Worm (Caenorhabditis elegans) whole organism, L1 larva: Measurements from ENCODE around the gene his-40.

Experiments
- C04F5.9 ChIP-seq: sonication (generic microtip); optimal IDR thresholded peaks from 2 replicates; lab custom pipeline; 2016; ENCODE audit warnings: missing genetic modification characterization, missing compliant biosample characterization
- F16B12.6 ChIP-seq: fragments of 150-350 bp; optimal IDR thresholded peaks from 2 replicates; lab custom pipeline; 2014; ENCODE audit warnings: missing biosample characterization, missing genetic modification characterization
- aha-1 ChIP-seq: fragments of 150-350 bp; optimal IDR thresholded peaks from 2 replicates; lab custom pipeline; 2014; ENCODE audit warnings: missing biosample characterization, missing genetic modification characterization
- aly-2 ChIP-seq: fragments of 150-350 bp; optimal IDR thresholded peaks from 2 replicates; lab custom pipeline; 2014; ENCODE audit warnings: missing biosample characterization, missing genetic modification characterization
- ama-1 ChIP-seq: fragments of 150-350 bp; optimal IDR thresholded peaks from 2 replicates; lab custom pipeline; 2014
- blmp-1 ChIP-seq: fragments of 150-350 bp; optimal IDR thresholded peaks from 2 replicates; lab custom pipeline; 2014; ENCODE audit warnings: missing biosample characterization, missing genetic modification characterization
- ceh-63 ChIP-seq: fragments of 200-800 bp; sonication (Bioruptor generic); optimal IDR thresholded peaks from 2 replicates; lab custom pipeline; 2018; ENCODE audit warnings: mild to moderate bottlenecking, missing genetic modification characterization, missing compliant biosample characterization
- ceh-8 ChIP-seq: fragments of 200-800 bp; sonication (Bioruptor generic); optimal IDR thresholded peaks from 2 replicates; lab custom pipeline; 2018; ENCODE audit warnings: mild to moderate bottlenecking, missing genetic modification characterization, moderate library complexity, missing compliant biosample characterization
- efl-1 ChIP-seq, 4 experiments: fragments of 150-350 bp; optimal IDR thresholded peaks in 3 of 4; peaks in 1 of 4; 1 replicate in 1 of 4; 2 replicates in 3 of 4; lab custom pipeline; 2014; ENCODE audit warnings: missing biosample characterization in 2 of 4, missing genetic modification characterization in 2 of 4, missing genetic modification reagents in 2 of 4
- egl-27 ChIP-seq, 2 experiments: fragments of 150-350 bp in 1 of 2; sonication (generic microtip); optimal IDR thresholded peaks; 3 replicates each; lab custom pipeline; 2017 to 2018; ENCODE audit warnings: missing biosample characterization in 2 of 2, missing genetic modification characterization in 2 of 2, missing genetic modification reagents in 2 of 2
- elt-2 ChIP-seq: sonication (generic microtip); optimal IDR thresholded peaks from 2 replicates; lab custom pipeline; 2016; ENCODE audit warnings: missing genetic modification characterization, mild to moderate bottlenecking, inconsistent platforms, missing compliant biosample characterization, missing genetic modification reagents
- elt-3 ChIP-seq, 6 experiments: fragments of 150-350 bp in 1 of 6; sonication (generic microtip); optimal IDR thresholded peaks; 2 replicates each; lab custom pipeline; 2017 to 2018; ENCODE audit warnings: missing biosample characterization in 6 of 6, missing genetic modification characterization in 6 of 6, inconsistent platforms in 1 of 6
- fkh-10 ChIP-seq: sonication (generic microtip); optimal IDR thresholded peaks from 2 replicates; lab custom pipeline; 2017; ENCODE audit warnings: missing biosample characterization, missing genetic modification reagents, missing genetic modification characterization
- fkh-8 ChIP-seq: sonication (generic microtip); optimal IDR thresholded peaks from 2 replicates; lab custom pipeline; 2016; ENCODE audit warnings: mild to moderate bottlenecking, missing genetic modification characterization, missing compliant biosample characterization
- irx-1 ChIP-seq: sonication (generic microtip); optimal IDR thresholded peaks from 2 replicates; lab custom pipeline; 2016; ENCODE audit warnings: missing genetic modification characterization, missing compliant biosample characterization
- lin-14 ChIP-seq: fragments of 200-800 bp; sonication (Bioruptor generic); optimal IDR thresholded peaks from 2 replicates; lab custom pipeline; 2018; ENCODE audit warnings: mild to moderate bottlenecking, missing genetic modification characterization, moderate library complexity, missing compliant biosample characterization
- lin-15B ChIP-seq: fragments of 150-350 bp; sonication (generic microtip); optimal IDR thresholded peaks from 3 replicates; lab custom pipeline; 2014; ENCODE audit warnings: missing biosample characterization, missing genetic modification characterization
- lin-35 ChIP-seq, 2 experiments: fragments of 150-350 bp; optimal IDR thresholded peaks; 2 replicates each; lab custom pipeline; 2014; ENCODE audit warnings: missing biosample characterization in 2 of 2, missing genetic modification characterization in 2 of 2, missing genetic modification reagents in 2 of 2
- lin-39 ChIP-seq: fragments of 150-350 bp; optimal IDR thresholded peaks from 2 replicates; lab custom pipeline; 2014; ENCODE audit warnings: missing biosample characterization, missing genetic modification reagents, missing genetic modification characterization
- lir-3 ChIP-seq: sonication (generic microtip); optimal IDR thresholded peaks from 2 replicates; lab custom pipeline; 2016; ENCODE audit warnings: mild to moderate bottlenecking, missing genetic modification characterization, moderate library complexity, missing compliant biosample characterization; ENCODE audit not compliant: poor library complexity
- mdl-1 ChIP-seq, 2 experiments: fragments of 150-350 bp; optimal IDR thresholded peaks; 2 replicates each; lab custom pipeline; 2014 to 2017; ENCODE audit warnings: missing biosample characterization in 2 of 2, missing genetic modification characterization in 2 of 2, inconsistent platforms in 1 of 2
- nhr-12 ChIP-seq: sonication (generic microtip); optimal IDR thresholded peaks from 2 replicates; lab custom pipeline; 2017; ENCODE audit warnings: missing biosample characterization, missing genetic modification characterization
- nhr-19 ChIP-seq: fragments of 200-800 bp; sonication (Bioruptor generic); conservative IDR thresholded peaks from 2 replicates; pipeline ENCODE4 v1.3.6; 2022; ENCODE audit warnings: missing genetic modification characterization, missing compliant biosample characterization
- nhr-20 ChIP-seq: sonication (generic microtip); optimal IDR thresholded peaks from 2 replicates; lab custom pipeline; 2016; ENCODE audit warnings: mild to moderate bottlenecking, missing genetic modification characterization, missing compliant biosample characterization
- nhr-47 ChIP-seq: sonication (generic microtip); optimal IDR thresholded peaks from 2 replicates; lab custom pipeline; 2016; ENCODE audit warnings: mild to moderate bottlenecking, missing genetic modification characterization, moderate library complexity, missing compliant biosample characterization
- nhr-71 ChIP-seq: sonication (generic microtip); optimal IDR thresholded peaks from 2 replicates; lab custom pipeline; 2016; ENCODE audit warnings: mild to moderate bottlenecking, missing genetic modification characterization, moderate library complexity, missing compliant biosample characterization
- nhr-76 ChIP-seq: sonication (generic microtip); optimal IDR thresholded peaks from 2 replicates; lab custom pipeline; 2017; ENCODE audit warnings: missing biosample characterization, missing genetic modification characterization
- nhr-77 ChIP-seq: fragments of 150-350 bp; optimal IDR thresholded peaks from 2 replicates; lab custom pipeline; 2014; ENCODE audit warnings: missing biosample characterization, missing genetic modification characterization
- nhr-85 ChIP-seq: sonication (generic microtip); peaks from one replicate; lab custom pipeline; 2016; ENCODE audit warnings: missing genetic modification characterization, inconsistent platforms, missing compliant biosample characterization
- pax-3 ChIP-seq: fragments of 200-800 bp; sonication (Bioruptor generic); optimal IDR thresholded peaks from 2 replicates; lab custom pipeline; 2018; ENCODE audit warnings: mild to moderate bottlenecking, missing genetic modification characterization, moderate library complexity, missing compliant biosample characterization
- rnt-1 ChIP-seq: sonication (generic microtip); optimal IDR thresholded peaks from 2 replicates; lab custom pipeline; 2016; ENCODE audit warnings: mild to moderate bottlenecking, missing genetic modification characterization, moderate library complexity, missing compliant biosample characterization
- skn-1 ChIP-seq: fragments of 150-350 bp; optimal IDR thresholded peaks from 2 replicates; lab custom pipeline; 2014; ENCODE audit warnings: missing biosample characterization, missing genetic modification characterization
- snu-23 ChIP-seq: sonication (generic microtip); optimal IDR thresholded peaks from 2 replicates; lab custom pipeline; 2016; ENCODE audit warnings: missing genetic modification characterization, missing compliant biosample characterization
- sox-4 ChIP-seq: sonication (generic microtip); optimal IDR thresholded peaks from 2 replicates; lab custom pipeline; 2016; ENCODE audit warnings: missing genetic modification characterization, missing compliant biosample characterization
- tbx-2 ChIP-seq: sonication (generic microtip); optimal IDR thresholded peaks from 2 replicates; lab custom pipeline; 2016; ENCODE audit warnings: missing genetic modification characterization, missing compliant biosample characterization
- unc-130 ChIP-seq: fragments of 150-350 bp; optimal IDR thresholded peaks from 2 replicates; lab custom pipeline; 2017; ENCODE audit warnings: missing biosample characterization, missing genetic modification characterization, inconsistent platforms
- unc-62 ChIP-seq: fragments of 150-350 bp; optimal IDR thresholded peaks from 2 replicates; lab custom pipeline; 2014; ENCODE audit warnings: missing biosample characterization, missing genetic modification reagents, missing genetic modification characterization
- zag-1 ChIP-seq: fragments of 150-350 bp; optimal IDR thresholded peaks from 2 replicates; lab custom pipeline; 2014; ENCODE audit warnings: missing biosample characterization, missing genetic modification characterization
- zip-4 ChIP-seq: fragments of 200-800 bp; sonication (Bioruptor generic); optimal IDR thresholded peaks from 2 replicates; lab custom pipeline; 2018; ENCODE audit warnings: mild to moderate bottlenecking, missing genetic modification characterization, moderate library complexity, missing compliant biosample characterization
- ztf-11 ChIP-seq, 2 experiments: sonication (generic microtip); optimal IDR thresholded peaks; 2 replicates each; lab custom pipeline; 2016 to 2017; ENCODE audit warnings: missing genetic modification characterization in 2 of 2, missing biosample characterization in 1 of 2, missing compliant biosample characterization in 1 of 2

his-40 gene

DNA sequence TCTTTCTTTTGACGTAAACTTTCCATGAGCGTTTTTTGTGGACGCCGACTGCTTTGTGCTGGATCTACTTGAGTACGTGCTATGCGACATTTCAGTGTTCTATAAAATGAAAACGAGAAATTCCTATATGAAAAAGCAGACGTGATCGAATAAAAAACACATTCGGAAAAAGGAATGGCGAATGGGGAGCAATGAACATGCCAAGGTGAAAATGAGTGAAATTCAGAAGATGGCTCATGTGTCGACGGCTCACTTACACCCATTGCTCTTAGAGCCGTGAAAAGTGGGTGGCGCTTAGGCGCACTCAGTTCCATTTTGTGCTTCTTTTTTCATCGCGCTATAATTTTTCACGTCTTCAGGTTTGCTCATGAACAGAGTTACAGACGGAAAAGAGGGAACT, 11.3 kb upstream of the his-40 start, which contains the start of gene K03A1.4:
TSS of gene K03A1.4 (minus strand) at position 101 of the 400 bp plus-strand sequence.
- TF ChIP-seq lin-15B (tag; lab: Kevin White, UChicago) (no peak), pax-3 (no peak), unc-62 (GFP tag; lab: Kevin White, UChicago) (no peak), egl-27 (tag; optimal IDR thresholded peaks at IDR 0.05; lab: Kevin White, UChicago) (no peak), nhr-76 (tag; lab: Kevin White, UChicago) (no peak), lin-35 (GFP tag; optimal IDR thresholded peaks at IDR 0.05; lab: Kevin White, UChicago) (no peak), C04F5.9 (tag; lab: Kevin White, UChicago) (no peak), ceh-63 (GFP tag; lab: Kevin White, UChicago) (no peak), fkh-8 (no peak), skn-1 (tag; lab: Kevin White, UChicago) (no peak), aha-1 (tag; lab: Kevin White, UChicago) (no peak)

DNA sequence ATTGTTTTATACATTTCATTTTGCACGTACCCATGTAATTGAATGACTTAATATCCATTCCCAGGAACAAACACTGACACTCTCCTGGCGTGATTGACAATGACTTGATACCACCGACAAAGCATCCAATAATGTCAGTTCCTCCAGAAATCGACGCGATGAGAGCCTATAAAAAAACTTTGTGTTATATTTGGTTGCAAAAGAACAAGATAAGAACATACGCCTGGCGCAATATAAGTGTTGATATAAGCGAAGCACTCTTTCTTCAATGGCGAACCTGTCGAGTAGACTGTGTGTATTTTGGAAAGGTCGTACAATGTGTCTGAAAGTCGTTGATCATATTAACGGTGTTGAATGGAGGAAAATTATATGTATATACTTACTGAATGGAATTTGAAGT, 6.8 kb upstream of the his-40 start:
- TF ChIP-seq lin-39 (no peak), zip-4 (no peak), sox-4 (tag; lab: Kevin White, UChicago) (no peak), ztf-11 (tag; optimal IDR thresholded peaks at IDR 0.05; lab: Kevin White, UChicago) (no peak), F16B12.6 (tag; lab: Kevin White, UChicago) (no peak), lin-15B (tag; lab: Kevin White, UChicago) (no peak), ceh-63 (GFP tag; lab: Kevin White, UChicago) (no peak), aly-2 (tag; lab: Kevin White, UChicago) (no peak), zag-1 (tag; lab: Kevin White, UChicago) (no peak), irx-1 (tag; lab: Kevin White, UChicago) (no peak)

DNA sequence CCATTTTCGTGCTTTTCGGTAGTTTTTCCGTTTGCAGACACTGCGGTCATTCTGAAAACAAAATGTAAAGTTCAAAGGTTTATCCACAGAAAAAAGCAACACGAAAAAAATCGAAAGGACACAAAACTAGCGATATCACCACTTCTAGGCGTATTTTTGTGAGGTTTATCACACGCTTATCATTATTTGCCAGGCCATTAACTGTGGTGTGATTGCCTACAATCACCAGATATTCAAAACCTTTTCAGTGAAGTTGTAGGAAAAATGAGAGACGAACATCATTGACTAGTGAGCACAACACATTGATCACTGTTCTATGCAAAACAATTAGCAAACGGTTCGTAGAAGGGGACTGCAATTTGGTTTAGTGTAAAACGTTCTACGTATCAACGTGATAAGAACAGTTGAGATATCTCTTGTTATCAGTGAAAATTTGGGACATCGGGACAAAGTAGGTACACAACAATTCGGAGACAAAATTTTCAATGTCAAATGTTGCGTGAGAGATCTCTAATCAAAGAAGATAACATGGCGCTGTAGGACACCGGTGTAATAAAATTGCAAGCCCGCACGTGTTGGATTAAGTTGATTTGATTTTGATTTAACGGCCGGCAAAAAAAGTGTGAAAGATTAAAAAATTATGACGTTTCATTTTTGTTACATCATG, 4.3 kb upstream of the his-40 start, which contains the start of gene sur-5:
TSS of gene sur-5 (minus strand) at position 51 of the 667 bp plus-strand sequence.
- TF ChIP-seq unc-130 (tag; lab: Kevin White, UChicago) (peak; percentile 17), mdl-1 (tag; optimal IDR thresholded peaks at IDR 0.05; lab: Kevin White, UChicago) (peak in 1 of 2 experiments; percentile 74), ceh-8 (GFP tag; lab: Kevin White, UChicago) (no peak), nhr-19 (peak; percentile 12; the same call in 1 of the 2 replicates), nhr-20 (tag; lab: Kevin White, UChicago) (peak; percentile 61), blmp-1 (tag; lab: Kevin White, UChicago) (peak; percentile 77), elt-3 (tag; optimal IDR thresholded peaks at IDR 0.05; lab: Kevin White, UChicago) (peak in 4 of 6 experiments; percentile 54 to 95 (median 64)), nhr-77 (tag; lab: Kevin White, UChicago) (no peak), irx-1 (tag; lab: Kevin White, UChicago) (no peak), tbx-2 (no peak), lin-35 (GFP tag; optimal IDR thresholded peaks at IDR 0.05; lab: Kevin White, UChicago) (peak in 1 of 2 experiments; percentile 28), rnt-1 (tag; lab: Kevin White, UChicago) (peak; percentile 1), lin-14 (GFP tag; lab: Kevin White, UChicago) (peak; percentile 77), nhr-47 (tag; lab: Kevin White, UChicago) (peak; percentile 26), lir-3 (tag; lab: Kevin White, UChicago) (peak; percentile 2), fkh-10 (GFP tag; lab: Kevin White, UChicago) (no peak), ama-1 (lab: Kevin White, UChicago) (no peak), nhr-12 (tag; lab: Kevin White, UChicago) (no peak), nhr-85 (tag; lab: Kevin White, UChicago) (peak; percentile 78), nhr-71 (tag; lab: Kevin White, UChicago) (peak; percentile 72), elt-2 (tag; lab: Kevin White, UChicago) (peak; percentile 79), snu-23 (GFP tag; lab: Kevin White, UChicago) (peak; percentile 26), efl-1 (optimal IDR thresholded peaks at IDR 0.05; lab: Kevin White, UChicago) (no peak), efl-1 (GFP tag; optimal IDR thresholded peaks at IDR 0.05 in 1 of 2; lab: Kevin White, UChicago) (peak in 1 of 2 experiments; percentile 87)
